Worm (Caenorhabditis elegans) whole organism, midembryonic: Measurements from ENCODE around the gene idpp-7.

Source experiments
- T22C8.4 ChIP-seq: fragments of 200-800 bp; sonication (Bioruptor generic); IDR thresholded peaks from 2 replicates; pipeline ENCODE4 v1.3.6; 2022; ENCODE audit warnings: missing genetic modification characterization, missing compliant biosample characterization
- cog-1 ChIP-seq: sonication (generic microtip); optimal IDR thresholded peaks from 2 replicates; lab custom pipeline; 2016; ENCODE audit warnings: missing genetic modification characterization, missing compliant biosample characterization
- flt-1 ChIP-seq: fragments of 200-800 bp; sonication (Bioruptor generic); IDR thresholded peaks from 2 replicates; pipeline ENCODE4 v1.3.6; 2022; ENCODE audit warnings: missing genetic modification characterization, missing compliant biosample characterization
- klf-2 ChIP-seq: fragments of 200-800 bp; sonication (Bioruptor generic); conservative IDR thresholded peaks from 2 replicates; pipeline ENCODE4 v1.3.6; 2022; ENCODE audit warnings: missing genetic modification reagents, missing genetic modification characterization, missing compliant biosample characterization
- med-1 ChIP-seq: sonication (generic microtip); optimal IDR thresholded peaks from 2 replicates; lab custom pipeline; 2017; ENCODE audit warnings: missing genetic modification characterization, mild to moderate bottlenecking, missing compliant biosample characterization, antibody characterized with exemption, missing genetic modification reagents; ENCODE audit not compliant: insufficient read depth
- ref-1 ChIP-seq: fragments of 200-800 bp; sonication (Bioruptor generic); conservative IDR thresholded peaks from 2 replicates; pipeline ENCODE4 v1.3.6; 2022; ENCODE audit warnings: missing genetic modification reagents, missing genetic modification characterization, missing compliant biosample characterization
- tab-1 ChIP-seq: fragments of 200-800 bp; sonication (Bioruptor generic); IDR thresholded peaks from 2 replicates; pipeline ENCODE4 v1.3.6; 2022; ENCODE audit warnings: missing genetic modification characterization, missing compliant biosample characterization
- ztf-23 ChIP-seq: fragments of 200-800 bp; sonication (Bioruptor generic); IDR thresholded peaks from 2 replicates; pipeline ENCODE4 v1.3.6; 2022; ENCODE audit warnings: missing genetic modification reagents, missing genetic modification characterization, missing compliant biosample characterization
- ztf-29 ChIP-seq: fragments of 200-800 bp; sonication (Bioruptor generic); IDR thresholded peaks from 2 replicates; pipeline ENCODE4 v1.3.6; 2022; ENCODE audit warnings: missing genetic modification reagents, missing genetic modification characterization, missing compliant biosample characterization

idpp-7 gene

DNA sequence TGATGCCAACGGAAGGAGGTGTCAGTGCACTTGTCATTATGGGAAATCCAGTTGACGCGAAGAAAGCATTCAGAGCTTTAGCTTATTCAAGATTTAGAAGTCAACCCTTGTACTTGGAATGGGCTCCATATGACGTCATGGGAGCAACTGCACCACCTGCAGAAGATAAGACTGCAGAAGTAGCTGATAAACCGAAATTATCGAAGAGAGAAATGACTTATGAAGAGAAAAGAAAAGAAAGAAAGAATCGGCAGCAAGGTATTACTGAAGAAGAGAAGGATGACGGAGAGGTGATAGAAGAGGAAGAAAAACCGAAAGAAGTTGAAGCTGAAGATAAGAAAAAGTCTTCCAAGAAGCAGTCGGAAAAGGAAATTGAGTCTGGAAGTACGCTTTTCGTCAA lies 8.4 kb downstream of the idpp-7 start:
- TF ChIP-seq klf-2 (no peak), med-1 (GFP tag; lab: Kevin White, UChicago) (no peak), ztf-23 (no peak), flt-1 (GFP tag; lab: Robert Waterston, UW) (no peak), ref-1 (GFP tag; lab: Robert Waterston, UW) (no peak), T22C8.4 (GFP tag; lab: Robert Waterston, UW) (no peak), cog-1 (tag; lab: Kevin White, UChicago) (no peak), ztf-29 (no peak)

DNA sequence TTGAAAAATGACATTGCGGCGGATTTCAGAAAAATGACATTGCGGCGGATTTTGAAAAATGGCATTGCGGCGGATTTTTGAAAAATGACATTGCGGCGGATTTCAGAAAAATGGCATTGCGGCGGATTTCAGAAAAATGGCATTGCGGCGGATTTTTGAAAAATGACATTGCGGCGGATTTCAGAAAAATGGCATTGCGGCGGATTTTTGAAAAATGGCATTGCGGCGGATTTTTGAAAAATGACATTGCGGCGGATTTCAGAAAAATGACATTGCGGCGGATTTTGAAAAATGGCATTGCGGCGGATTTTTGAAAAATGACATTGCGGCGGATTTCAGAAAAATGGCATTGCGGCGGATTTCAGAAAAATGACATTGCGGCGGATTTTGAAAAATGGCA lies 10.9 kb downstream of the idpp-7 start:
- TF ChIP-seq ztf-23 = peak; percentile 46; the same call in 1 of the 2 replicates
- TF ChIP-seq tab-1 (GFP tag; lab: Robert Waterston, UW) = 0 out of 2 replicates have a peak, but pooled peaks have one; percentile 44

DNA sequence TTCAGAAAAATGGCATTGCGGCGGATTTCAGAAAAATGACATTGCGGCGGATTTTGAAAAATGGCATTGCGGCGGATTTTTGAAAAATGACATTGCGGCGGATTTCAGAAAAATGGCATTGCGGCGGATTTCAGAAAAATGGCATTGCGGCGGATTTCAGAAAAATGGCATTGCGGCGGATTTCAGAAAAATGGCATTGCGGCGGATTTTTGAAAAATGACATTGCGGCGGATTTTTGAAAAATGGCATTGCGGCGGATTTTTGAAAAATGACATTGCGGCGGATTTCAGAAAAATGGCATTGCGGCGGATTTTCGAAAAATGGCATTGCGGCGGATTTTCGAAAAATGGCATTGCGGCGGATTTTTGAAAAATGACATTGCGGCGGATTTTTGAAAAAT lies 11.7 kb downstream of the idpp-7 start:
- TF ChIP-seq ref-1 (GFP tag; lab: Robert Waterston, UW) (peak; percentile 18; the same call in 1 of the 2 replicates), ztf-29 (0 out of 2 replicates have a peak, but pooled peaks have one; percentile 11), T22C8.4 (GFP tag; lab: Robert Waterston, UW) (0 out of 2 replicates have a peak, but pooled peaks have one; percentile 25)

DNA sequence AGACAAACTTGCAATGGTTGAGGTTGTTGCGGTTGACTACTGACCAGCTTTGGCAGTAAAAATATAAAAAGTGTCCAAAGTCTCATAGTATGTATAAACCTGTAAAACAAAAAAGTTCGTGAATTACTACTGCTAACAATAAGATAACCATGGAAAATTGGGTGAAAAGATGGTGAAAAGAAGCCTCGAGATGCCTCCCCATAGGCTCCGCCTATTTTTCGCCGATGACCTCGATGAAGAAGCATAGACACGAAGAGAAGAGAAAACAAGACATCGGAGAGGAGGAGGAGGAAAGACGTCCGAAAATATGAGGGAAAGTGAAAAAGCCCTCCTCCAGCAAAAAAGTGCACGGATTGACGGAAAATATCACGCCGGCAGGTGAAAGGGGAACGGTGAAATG lies 21.7 kb downstream of the idpp-7 start, which contains the start of gene T23F6.5:
Gene T23F6.5, minus strand, starts transcription at position 101 of the 400 bp plus-strand sequence.
- no peak for TF ChIP-seq flt-1 (GFP tag; lab: Robert Waterston, UW)
- TF ChIP-seq med-1 (GFP tag; lab: Kevin White, UChicago) = no peak
- no peak for TF ChIP-seq cog-1 (tag; lab: Kevin White, UChicago)
- TF ChIP-seq T22C8.4 (GFP tag; lab: Robert Waterston, UW) = no peak
- TF ChIP-seq ztf-23 = no peak
- no peak for TF ChIP-seq tab-1 (GFP tag; lab: Robert Waterston, UW)
- TF ChIP-seq ztf-29 = no peak
- no peak for TF ChIP-seq klf-2
- no peak for TF ChIP-seq ref-1 (GFP tag; lab: Robert Waterston, UW)

DNA sequence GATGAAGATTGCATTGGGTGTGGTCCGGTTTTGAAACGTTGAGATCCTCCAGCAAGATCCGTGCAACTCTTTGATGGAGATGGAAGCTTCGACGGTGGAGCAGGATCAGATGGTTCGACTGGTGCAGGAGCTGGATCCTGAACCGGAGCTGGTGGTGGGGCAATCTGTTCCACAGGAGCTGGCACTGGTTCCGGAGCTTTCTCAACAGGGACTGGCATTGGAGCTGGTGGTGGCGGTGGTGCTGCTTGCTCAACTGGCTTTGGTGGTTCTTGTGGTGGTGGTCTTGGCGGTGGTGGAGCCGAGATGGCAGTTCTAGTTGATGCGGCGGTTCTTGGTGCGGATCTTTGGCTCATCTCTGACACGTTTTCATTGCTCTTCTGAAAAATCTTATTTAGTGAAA lies 23.9 kb downstream of the idpp-7 start:
- TF ChIP-seq ztf-23 = no peak
- TF ChIP-seq T22C8.4 (GFP tag; lab: Robert Waterston, UW) = no peak
- TF ChIP-seq flt-1 (GFP tag; lab: Robert Waterston, UW) = no peak
- TF ChIP-seq med-1 (GFP tag; lab: Kevin White, UChicago) = no peak
- no peak for TF ChIP-seq tab-1 (GFP tag; lab: Robert Waterston, UW)
- TF ChIP-seq klf-2 = no peak
- TF ChIP-seq cog-1 (tag; lab: Kevin White, UChicago) = no peak
- no peak for TF ChIP-seq ref-1 (GFP tag; lab: Robert Waterston, UW)

DNA sequence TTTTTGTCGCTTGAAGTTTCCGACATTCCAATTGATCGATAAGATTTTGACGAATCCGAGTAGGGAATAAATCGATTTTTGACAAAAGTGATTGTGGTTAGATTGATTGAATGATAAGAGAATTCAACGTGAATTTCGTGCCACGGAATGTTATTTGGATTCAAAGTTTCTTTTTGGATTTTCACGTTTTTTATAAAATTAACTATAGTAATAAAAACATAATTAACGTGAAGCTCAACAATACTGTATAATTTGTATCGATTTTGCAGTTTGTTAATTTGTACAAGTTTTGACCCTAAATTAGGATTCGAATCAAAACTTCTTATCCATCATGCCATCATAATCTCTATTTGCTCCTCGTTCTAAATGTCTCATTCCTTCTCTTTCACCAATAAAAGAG lies 24.9 kb downstream of the idpp-7 start, which contains the start of gene C36H8.1:
Gene C36H8.1, minus strand, starts transcription at position 101 of the 400 bp plus-strand sequence.
- no peak for TF ChIP-seq ztf-23
- no peak for TF ChIP-seq T22C8.4 (GFP tag; lab: Robert Waterston, UW)
- no peak for TF ChIP-seq ref-1 (GFP tag; lab: Robert Waterston, UW)
- no peak for TF ChIP-seq tab-1 (GFP tag; lab: Robert Waterston, UW)
- TF ChIP-seq flt-1 (GFP tag; lab: Robert Waterston, UW) = no peak
- TF ChIP-seq ztf-29 = no peak
- no peak for TF ChIP-seq cog-1 (tag; lab: Kevin White, UChicago)
- no peak for TF ChIP-seq med-1 (GFP tag; lab: Kevin White, UChicago)
- no peak for TF ChIP-seq klf-2

DNA sequence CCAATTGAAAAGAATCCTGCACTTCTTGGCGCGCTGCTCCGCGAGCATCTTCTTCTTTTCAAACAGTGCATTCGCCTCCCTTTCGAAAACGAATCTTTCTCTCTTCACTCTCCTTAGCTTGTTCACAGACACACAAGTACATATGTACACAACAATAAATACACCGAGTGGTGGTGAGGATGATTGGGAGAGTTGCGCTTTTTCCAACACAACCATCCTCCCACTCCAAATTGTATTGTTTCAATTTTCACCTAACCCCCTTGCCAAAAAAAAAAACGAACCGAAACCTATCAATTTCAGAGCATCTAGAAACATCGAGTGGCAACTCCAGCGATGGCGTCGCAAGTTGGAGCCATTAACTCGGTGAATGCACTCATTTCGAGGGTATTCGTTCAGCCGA lies 26.5 kb downstream of the idpp-7 start, which contains the start of gene inx-6:
Gene inx-6, plus strand, starts transcription at position 301 of the 400 bp plus-strand sequence.
- TF ChIP-seq cog-1 (tag; lab: Kevin White, UChicago) (no peak), ztf-23 (no peak), ref-1 (GFP tag; lab: Robert Waterston, UW) (no peak), klf-2 (no peak), T22C8.4 (GFP tag; lab: Robert Waterston, UW) (no peak)

DNA sequence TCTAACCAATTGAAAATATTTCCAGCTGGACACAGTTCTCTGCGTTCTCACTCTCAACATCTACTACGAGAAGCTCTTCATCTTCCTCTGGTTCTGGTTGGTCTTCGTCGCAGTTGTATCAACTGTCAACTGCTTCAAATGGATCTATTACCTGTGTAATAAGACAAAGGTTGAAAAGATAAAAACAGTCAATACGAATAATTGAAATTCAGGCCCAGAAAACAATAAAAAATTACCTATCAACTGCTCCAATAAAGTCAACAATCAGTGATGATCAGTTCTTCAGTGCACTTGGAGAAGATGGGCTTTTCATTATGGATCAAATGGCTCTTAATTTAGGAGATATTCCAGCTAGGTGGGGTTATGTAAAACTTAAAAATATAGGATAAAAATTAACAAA lies 29.0 kb downstream of the idpp-7 start:
- TF ChIP-seq ztf-29 = no peak
- no peak for TF ChIP-seq tab-1 (GFP tag; lab: Robert Waterston, UW)
- TF ChIP-seq flt-1 (GFP tag; lab: Robert Waterston, UW) = no peak
- TF ChIP-seq ref-1 (GFP tag; lab: Robert Waterston, UW) = no peak
- TF ChIP-seq klf-2 = no peak
- TF ChIP-seq cog-1 (tag; lab: Kevin White, UChicago) = no peak
- TF ChIP-seq T22C8.4 (GFP tag; lab: Robert Waterston, UW) = no peak
- TF ChIP-seq ztf-23 = no peak
- TF ChIP-seq med-1 (GFP tag; lab: Kevin White, UChicago) = no peak

DNA sequence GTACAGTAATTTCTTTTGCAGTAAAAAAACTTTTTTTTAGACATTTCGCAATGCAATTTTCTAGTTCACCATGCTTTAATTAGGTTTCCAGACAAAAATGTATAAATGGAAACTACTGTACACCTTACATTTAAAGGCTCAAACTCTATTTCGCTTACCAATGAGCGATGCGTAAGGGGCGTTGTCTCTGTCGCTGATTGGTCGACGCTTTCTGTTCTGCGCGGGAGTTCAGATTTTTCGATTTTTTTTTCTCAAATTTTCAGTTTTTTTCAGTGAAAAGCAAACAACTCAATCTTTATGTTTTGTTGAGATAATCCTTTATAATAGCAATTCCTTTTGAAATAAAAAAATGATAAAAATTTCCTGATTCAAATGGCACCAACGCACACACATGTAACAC lies 34.4 kb downstream of the idpp-7 start:
- no peak for TF ChIP-seq flt-1 (GFP tag; lab: Robert Waterston, UW)
- no peak for TF ChIP-seq klf-2
- no peak for TF ChIP-seq ztf-29
- no peak for TF ChIP-seq ref-1 (GFP tag; lab: Robert Waterston, UW)
- TF ChIP-seq T22C8.4 (GFP tag; lab: Robert Waterston, UW) = no peak
- TF ChIP-seq ztf-23 = no peak
- TF ChIP-seq med-1 (GFP tag; lab: Kevin White, UChicago) = no peak
- no peak for TF ChIP-seq cog-1 (tag; lab: Kevin White, UChicago)
- no peak for TF ChIP-seq tab-1 (GFP tag; lab: Robert Waterston, UW)

DNA sequence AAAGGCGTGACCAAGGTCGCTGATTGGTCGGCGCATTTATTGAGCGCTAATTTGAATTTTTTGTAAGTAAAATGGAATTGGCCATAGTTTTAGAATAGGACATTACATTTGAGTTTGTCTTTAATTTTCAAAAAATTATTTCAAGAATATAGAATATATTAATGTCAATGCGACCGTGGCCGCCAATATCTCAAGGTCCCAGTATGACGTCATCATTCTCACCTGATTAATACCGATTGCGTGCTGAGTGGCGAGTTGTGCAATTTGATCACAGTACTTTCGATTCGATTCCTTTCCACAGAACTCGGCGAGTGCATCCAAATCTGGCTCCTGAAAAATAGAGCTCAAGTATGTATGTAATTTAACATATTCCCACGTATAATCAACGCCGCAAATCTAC lies 35.9 kb downstream of the idpp-7 start:
- TF ChIP-seq T22C8.4 (GFP tag; lab: Robert Waterston, UW) = no peak
- TF ChIP-seq cog-1 (tag; lab: Kevin White, UChicago) = no peak
- TF ChIP-seq ztf-29 = no peak
- TF ChIP-seq flt-1 (GFP tag; lab: Robert Waterston, UW) = no peak
- TF ChIP-seq ztf-23 = no peak
- TF ChIP-seq med-1 (GFP tag; lab: Kevin White, UChicago) = no peak
- TF ChIP-seq ref-1 (GFP tag; lab: Robert Waterston, UW) = no peak
- TF ChIP-seq klf-2 = no peak
- TF ChIP-seq tab-1 (GFP tag; lab: Robert Waterston, UW) = no peak
